Worm (Caenorhabditis elegans): ENCODE measurements around the gene Y49F6B.13.

The Y49F6B.13 gene

ce11 chrII:3477171-3477570 lies 5.7 kb upstream of the Y49F6B.13 start, which contains the start of gene fbxb-104:
Gene fbxb-104 (minus strand): TSS chrII:3477271.
- TF ChIP-seq nhr-2 (tag; optimal IDR thresholded peaks at IDR 0.05) (no peak), nhr-28 (tag; optimal IDR thresholded peaks at IDR 0.05) (no peak), nhr-76 (tag; optimal IDR thresholded peaks at IDR 0.05) (no peak), blmp-1 (tag; optimal IDR thresholded peaks at IDR 0.05) (no peak), cnd-1 (tag; optimal IDR thresholded peaks at IDR 0.05) (no peak), ceh-83 (GFP tag; optimal IDR thresholded peaks at IDR 0.05) (no peak), drap-1 (GFP tag; optimal IDR thresholded peaks at IDR 0.05) (no peak), ceh-39 (tag; optimal IDR thresholded peaks at IDR 0.05) (no peak), lsy-2 (tag; optimal IDR thresholded peaks at IDR 0.05) (no peak), mab-5 (tag; optimal IDR thresholded peaks at IDR 0.05) (no peak), sptf-1 (tag; optimal IDR thresholded peaks at IDR 0.05) (no peak), ces-1 (GFP tag; optimal IDR thresholded peaks at IDR 0.05) (no peak)

ce11 chrII:3476536-3476935 lies 5.0 kb upstream of the Y49F6B.13 start:
- TF ChIP-seq nhr-237 (tag; optimal IDR thresholded peaks at IDR 0.05) = no peak
- no peak for TF ChIP-seq ces-1 (GFP tag; optimal IDR thresholded peaks at IDR 0.05)
- no peak for TF ChIP-seq flh-1 (GFP tag; optimal IDR thresholded peaks at IDR 0.05)
- TF ChIP-seq lin-13 (tag; optimal IDR thresholded peaks at IDR 0.05) = no peak
- no peak for TF ChIP-seq lin-32 (GFP tag; optimal IDR thresholded peaks at IDR 0.05)
- no peak for TF ChIP-seq mab-5 (tag; optimal IDR thresholded peaks at IDR 0.05)
- TF ChIP-seq pha-4 (tag; optimal IDR thresholded peaks at IDR 0.05) = no peak
- no peak for TF ChIP-seq ceh-39 (tag; optimal IDR thresholded peaks at IDR 0.05)
- no peak for TF ChIP-seq ztf-11 (tag; optimal IDR thresholded peaks at IDR 0.05)
- TF ChIP-seq nhr-76 (tag; optimal IDR thresholded peaks at IDR 0.05) = no peak
- TF ChIP-seq nhr-2 (tag; optimal IDR thresholded peaks at IDR 0.05) = no peak
- no peak for TF ChIP-seq ham-2 (GFP tag; optimal IDR thresholded peaks at IDR 0.05)
- no peak for TF ChIP-seq ceh-43 (GFP tag; optimal IDR thresholded peaks at IDR 0.05)
- TF ChIP-seq unc-62 (GFP tag; optimal IDR thresholded peaks at IDR 0.05) = no peak
- TF ChIP-seq elt-3 (tag; optimal IDR thresholded peaks at IDR 0.05) = no peak
- TF ChIP-seq nhr-12 (tag; optimal IDR thresholded peaks at IDR 0.05) = no peak

ce11 chrII:3473744-3474143 lies 2.2 kb upstream of the Y49F6B.13 start, which contains the start of gene sdz-32:
Gene sdz-32 (plus strand): TSS chrII:3474044.
- TF ChIP-seq unc-62 (GFP tag; optimal IDR thresholded peaks at IDR 0.05) = no peak
- no peak for TF ChIP-seq mab-5 (tag; optimal IDR thresholded peaks at IDR 0.05)
- TF ChIP-seq mls-2 (tag; optimal IDR thresholded peaks at IDR 0.05) = no peak
- no peak for TF ChIP-seq sptf-1 (tag; optimal IDR thresholded peaks at IDR 0.05)
- no peak for TF ChIP-seq nhr-2 (tag; optimal IDR thresholded peaks at IDR 0.05)
- no peak for TF ChIP-seq flh-1 (GFP tag; optimal IDR thresholded peaks at IDR 0.05)
- no peak for TF ChIP-seq zip-8 (tag; optimal IDR thresholded peaks at IDR 0.05)
- TF ChIP-seq lsy-2 (tag; optimal IDR thresholded peaks at IDR 0.05) = no peak
- TF ChIP-seq hlh-1 (tag; optimal IDR thresholded peaks at IDR 0.05) = no peak
- no peak for TF ChIP-seq nhr-76 (tag; optimal IDR thresholded peaks at IDR 0.05)
- no peak for TF ChIP-seq blmp-1 (tag; optimal IDR thresholded peaks at IDR 0.05)
- no peak for TF ChIP-seq bed-3 (GFP tag; optimal IDR thresholded peaks at IDR 0.05)
- no peak for TF ChIP-seq sem-2 (GFP tag; optimal IDR thresholded peaks at IDR 0.05)
- no peak for TF ChIP-seq cnd-1 (tag; optimal IDR thresholded peaks at IDR 0.05)
- TF ChIP-seq M03D4.4 (tag; optimal IDR thresholded peaks at IDR 0.05) = no peak
- TF ChIP-seq ces-1 (GFP tag; optimal IDR thresholded peaks at IDR 0.05) = no peak
- no peak for TF ChIP-seq nhr-28 (tag; optimal IDR thresholded peaks at IDR 0.05)
- no peak for TF ChIP-seq lin-32 (GFP tag; optimal IDR thresholded peaks at IDR 0.05)
- no peak for TF ChIP-seq snpc-4 (tag; optimal IDR thresholded peaks at IDR 0.05)

DNA sequence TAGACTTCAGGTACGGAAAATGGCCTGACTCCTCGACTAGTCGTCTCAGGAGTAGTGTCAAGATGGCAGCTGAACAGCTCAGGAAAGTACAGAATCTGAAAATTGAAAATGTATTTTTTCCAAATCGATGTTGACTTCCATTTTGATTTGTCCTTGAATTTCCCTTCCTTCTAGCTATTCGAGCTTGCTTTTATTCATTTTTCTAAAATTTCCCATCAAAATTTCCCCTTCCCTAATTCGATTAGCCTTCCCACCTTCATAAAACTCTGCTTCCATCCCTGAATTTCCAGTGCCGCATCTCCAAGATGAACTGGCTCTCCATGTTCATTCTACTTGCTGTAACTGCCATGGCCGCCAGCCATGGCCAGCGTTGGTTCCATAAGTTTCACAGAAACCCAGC lies 1.3 kb upstream of the Y49F6B.13 start, which contains the start of gene Y49F6B.6:
Y49F6B.6 (plus strand) TSS at position 301 of the 400 bp plus-strand sequence.
- TF ChIP-seq blmp-1 (tag; optimal IDR thresholded peaks at IDR 0.05) = no peak
- no peak for TF ChIP-seq nhr-28 (tag; optimal IDR thresholded peaks at IDR 0.05)
- no peak for TF ChIP-seq sptf-1 (tag; optimal IDR thresholded peaks at IDR 0.05)

DNA sequence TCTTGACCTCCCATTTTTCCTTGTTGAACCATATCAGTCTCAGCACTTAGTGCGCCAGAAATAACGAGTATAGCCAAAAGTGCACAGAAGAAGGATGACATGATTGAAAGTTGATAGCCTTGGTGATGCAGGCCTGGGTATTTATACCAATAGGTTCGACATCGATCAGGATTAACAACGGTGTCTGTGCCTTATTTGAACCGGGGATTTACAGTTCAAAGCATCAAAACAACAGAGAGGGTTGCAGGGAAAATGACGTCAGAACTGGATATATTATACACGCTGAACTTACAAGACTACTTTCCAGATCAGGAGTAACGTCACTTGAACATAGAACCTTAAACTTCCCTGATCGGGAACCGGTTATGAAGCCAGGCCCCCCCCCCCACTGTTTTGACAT lies 813 bp upstream of the Y49F6B.13 start, which contains the start of gene Y49F6B.12:
Y49F6B.12 (minus strand) TSS at position 101 of the 400 bp plus-strand sequence.
- TF ChIP-seq drap-1 (GFP tag; optimal IDR thresholded peaks at IDR 0.05) (no peak), unc-120 (tag; optimal IDR thresholded peaks at IDR 0.05; ENCODE audit: poor library complexity, severe bottlenecking) (no peak), lin-13 (tag; optimal IDR thresholded peaks at IDR 0.05) (no peak), ces-1 (GFP tag; optimal IDR thresholded peaks at IDR 0.05) (no peak), elt-3 (tag; optimal IDR thresholded peaks at IDR 0.05) (no peak), nhr-12 (tag; optimal IDR thresholded peaks at IDR 0.05) (no peak), ham-2 (GFP tag; optimal IDR thresholded peaks at IDR 0.05) (no peak), cnd-1 (tag; optimal IDR thresholded peaks at IDR 0.05) (no peak), nhr-28 (tag; optimal IDR thresholded peaks at IDR 0.05) (no peak), ceh-43 (GFP tag; optimal IDR thresholded peaks at IDR 0.05) (no peak), flh-1 (GFP tag; optimal IDR thresholded peaks at IDR 0.05) (no peak), sem-2 (GFP tag; optimal IDR thresholded peaks at IDR 0.05) (no peak), M03D4.4 (tag; optimal IDR thresholded peaks at IDR 0.05) (no peak), sptf-1 (tag; optimal IDR thresholded peaks at IDR 0.05) (no peak), lin-32 (GFP tag; optimal IDR thresholded peaks at IDR 0.05) (no peak), nhr-76 (tag; optimal IDR thresholded peaks at IDR 0.05) (no peak), bed-3 (GFP tag; optimal IDR thresholded peaks at IDR 0.05) (no peak)
